Worm (Caenorhabditis elegans): ENCODE data around the gene dap-3.

Gene dap-3

DNA sequence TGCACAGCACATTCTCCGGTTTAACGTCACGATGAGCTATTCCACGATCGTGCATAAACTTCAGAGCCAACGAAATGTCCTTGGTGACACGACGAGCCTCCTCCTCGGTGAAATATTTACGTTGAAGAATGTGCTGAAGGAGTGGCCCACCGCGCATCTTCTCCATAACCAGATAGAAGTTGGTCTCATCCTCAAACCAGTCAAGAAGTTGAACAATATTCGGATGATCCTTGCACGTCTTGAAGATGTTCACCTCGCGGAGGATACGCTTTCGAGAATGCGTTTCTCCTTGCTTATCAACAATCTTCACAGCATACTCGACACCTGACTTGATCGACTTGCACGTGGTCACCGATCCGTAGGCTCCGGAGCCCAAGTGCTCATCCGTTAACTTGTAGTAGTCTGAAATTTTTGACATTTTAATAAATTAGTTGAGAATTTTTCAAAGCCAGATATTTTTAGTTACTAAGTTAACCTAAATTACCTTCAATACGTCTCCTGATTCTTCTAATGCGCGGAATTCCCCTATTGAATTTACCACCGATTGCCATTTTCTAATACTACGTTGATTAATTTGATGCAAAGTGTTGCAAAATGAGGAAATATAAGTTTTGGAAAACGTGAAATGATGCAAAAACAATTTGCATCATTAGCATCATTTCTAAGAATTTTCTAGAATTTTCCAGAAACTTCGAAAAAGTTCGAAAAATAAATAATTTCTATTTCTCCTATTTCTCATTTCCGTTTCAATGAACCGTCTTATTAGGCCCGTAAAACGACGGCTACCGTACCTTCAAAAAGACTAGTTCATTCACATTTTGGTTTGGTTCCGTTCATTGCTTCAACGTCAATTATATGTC is 34.8 kb upstream of the dap-3 start (continued):
- TF ChIP-seq rpc-1 (optimal IDR thresholded peaks at IDR 0.05) (peak; percentile 12), rpc-1 (tag; optimal IDR thresholded peaks at IDR 0.05) (no peak), B0035.1 (tag; optimal IDR thresholded peaks at IDR 0.05) (no peak), hlh-12 (tag; optimal IDR thresholded peaks at IDR 0.05) (no peak), nhr-120 (GFP tag; IDR thresholded peaks at IDR 0.05) (no peak), lsl-1 (GFP tag; optimal IDR thresholded peaks at IDR 0.05) (no peak), dox-1 (GFP tag; IDR thresholded peaks at IDR 0.05) (no peak), efl-1 (GFP tag; optimal IDR thresholded peaks at IDR 0.05) (no peak), madf-3 (GFP tag; IDR thresholded peaks at IDR 0.05) (peak; percentile 70), dpl-1 (GFP tag; optimal IDR thresholded peaks at IDR 0.05) (no peak), sptf-2 (GFP tag; optimal IDR thresholded peaks at IDR 0.05) (no peak), zfh-2 (GFP tag; conservative IDR thresholded peaks at IDR 0.05) (peak; percentile 52), pha-4 (tag; optimal IDR thresholded peaks at IDR 0.05) (no peak), Y95B8A.8 (GFP tag; IDR thresholded peaks at IDR 0.05) (no peak), hlh-26 (GFP tag; conservative IDR thresholded peaks at IDR 0.05) (no peak), somi-1 (GFP tag; optimal IDR thresholded peaks at IDR 0.05) (no peak), mel-28 (tag; optimal IDR thresholded peaks at IDR 0.05; ENCODE audit: borderline replicate concordance) (no peak), pbrm-1 (GFP tag; IDR thresholded peaks at IDR 0.05) (peak; percentile 59; the same call in 1 of the 2 replicates), egl-44 (GFP tag; IDR thresholded peaks at IDR 0.05) (peak; percentile 66; the same call in 1 of the 2 replicates), sdz-38 (tag; optimal IDR thresholded peaks at IDR 0.05) (no peak)

DNA sequence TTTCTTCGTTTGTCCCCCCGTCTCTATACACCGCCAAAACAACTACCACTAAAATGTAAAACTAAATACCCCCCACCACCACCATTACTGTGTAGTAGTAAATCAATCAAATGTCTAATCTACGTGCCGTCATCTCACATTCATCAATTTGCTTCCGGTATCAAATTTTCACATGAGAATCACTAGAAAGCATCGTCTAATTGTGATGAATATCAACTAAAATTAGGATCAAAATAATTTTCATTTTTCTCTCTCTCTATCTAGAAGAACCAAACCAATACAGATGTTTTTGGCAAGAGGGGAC is 34.2 kb upstream of the dap-3 start:
- TF ChIP-seq nfyb-1 (GFP tag; IDR thresholded peaks at IDR 0.05) (0 out of 2 replicates have a peak, but pooled peaks have one; percentile 7), nfya-2 (GFP tag; IDR thresholded peaks at IDR 0.05) (no peak), pha-4 (tag; optimal IDR thresholded peaks at IDR 0.05) (peak; percentile 30), snpc-1.1 (tag; optimal IDR thresholded peaks at IDR 0.05; ENCODE audit: insufficient read depth) (no peak), Y95B8A.8 (GFP tag; IDR thresholded peaks at IDR 0.05) (0 out of 2 replicates have a peak, but pooled peaks have one; percentile 10)

DNA sequence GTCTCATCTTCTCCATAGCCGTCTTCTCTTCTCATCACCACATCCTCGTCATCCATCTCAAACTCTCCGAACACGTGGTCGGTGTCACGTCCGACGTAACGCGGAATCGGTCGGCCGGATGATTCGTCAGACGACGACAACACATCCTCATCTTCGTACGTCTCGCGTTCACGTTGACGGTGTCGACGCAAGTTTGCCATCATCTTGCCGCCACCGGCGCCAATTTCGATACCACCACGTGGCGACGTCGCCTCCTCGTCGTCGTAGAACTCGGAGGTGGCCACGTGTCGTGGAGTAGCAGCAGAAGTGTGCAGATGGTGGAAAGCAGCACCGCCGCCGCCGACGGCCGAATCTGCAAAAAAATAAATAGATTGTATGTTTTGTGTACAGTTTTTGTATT is 33.6 kb upstream of the dap-3 start:
- TF ChIP-seq ekl-4 (GFP tag; IDR thresholded peaks at IDR 0.05) = peak; percentile 50; the same call in 1 of the 2 replicates
- TF ChIP-seq gei-17 (GFP tag; optimal IDR thresholded peaks at IDR 0.05) = no peak
- TF ChIP-seq dox-1 (GFP tag; IDR thresholded peaks at IDR 0.05) = peak; percentile 49
- TF ChIP-seq pbrm-1 (GFP tag; IDR thresholded peaks at IDR 0.05) = peak; percentile 42; the same call in 1 of the 2 replicates
- no peak for TF ChIP-seq lag-1 (GFP tag; IDR thresholded peaks at IDR 0.05)
- TF ChIP-seq pha-4 (tag; optimal IDR thresholded peaks at IDR 0.05) = no peak
- TF ChIP-seq athp-1 (tag; optimal IDR thresholded peaks at IDR 0.05) = peak; percentile 17
- TF ChIP-seq nhr-120 (GFP tag; IDR thresholded peaks at IDR 0.05) = 0 out of 2 replicates have a peak, but pooled peaks have one; percentile 23
- TF ChIP-seq ets-4 (GFP tag; optimal IDR thresholded peaks at IDR 0.05) = no peak
- TF ChIP-seq ceh-100 (GFP tag; IDR thresholded peaks at IDR 0.05) = no peak
- no peak for TF ChIP-seq sdz-38 (tag; optimal IDR thresholded peaks at IDR 0.05)
- TF ChIP-seq lsl-1 (GFP tag; optimal IDR thresholded peaks at IDR 0.05) = no peak
- TF ChIP-seq unc-130 (GFP tag; optimal IDR thresholded peaks at IDR 0.05) = no peak
- peak; percentile 51 for TF ChIP-seq chd-7 (tag; optimal IDR thresholded peaks at IDR 0.05)
- no peak for TF ChIP-seq nhr-27 (tag; optimal IDR thresholded peaks at IDR 0.05)
- peak; percentile 6; the same call in 1 of the 2 replicates for TF ChIP-seq F39B2.1 (GFP tag; IDR thresholded peaks at IDR 0.05)
- TF ChIP-seq hmg-1.2 (GFP tag; IDR thresholded peaks at IDR 0.05) = peak; percentile 21; the same call in 1 of the 2 replicates
- no peak for TF ChIP-seq nfya-2 (GFP tag; IDR thresholded peaks at IDR 0.05)
- no peak for TF ChIP-seq efl-1 (GFP tag; optimal IDR thresholded peaks at IDR 0.05)
- no peak for TF ChIP-seq unc-62 (GFP tag; optimal IDR thresholded peaks at IDR 0.05)
- no peak for TF ChIP-seq bed-2 (GFP tag; IDR thresholded peaks at IDR 0.05)
- TF ChIP-seq ztf-22 (GFP tag; optimal IDR thresholded peaks at IDR 0.05) = no peak
- TF ChIP-seq snpc-1.3 (tag; optimal IDR thresholded peaks at IDR 0.05; ENCODE audit: insufficient read depth) = no peak
- TF ChIP-seq hsf-1 (GFP tag; IDR thresholded peaks at IDR 0.05) = no peak
- TF ChIP-seq tbp1 (GFP tag; optimal IDR thresholded peaks at IDR 0.05) = no peak
- TF ChIP-seq bed-1 (GFP tag; IDR thresholded peaks at IDR 0.05) = 0 out of 2 replicates have a peak, but pooled peaks have one; percentile 11
- no peak; the same call in 1 of the 2 replicates for TF ChIP-seq aptf-2 (GFP tag; conservative IDR thresholded peaks at IDR 0.05)
- no peak for TF ChIP-seq mes-4 (tag; optimal IDR thresholded peaks at IDR 0.05)
- no peak for TF ChIP-seq Y79H2A.3 (GFP tag; conservative IDR thresholded peaks at IDR 0.05)
